Worm (Caenorhabditis elegans) whole organism, early embryonic: ENCODE measurements around the gene aass-1.

ENCODE experiments used
- B0310.2 ChIP-seq: sonication (generic microtip); optimal IDR thresholded peaks from 2 replicates; lab custom pipeline; 2016; ENCODE audit warnings: mild to moderate bottlenecking, missing genetic modification characterization, missing compliant biosample characterization
- F13C5.2 ChIP-seq: sonication (generic microtip); optimal IDR thresholded peaks from 2 replicates; lab custom pipeline; 2017; ENCODE audit warnings: mild to moderate bottlenecking, missing genetic modification characterization, inconsistent platforms, missing compliant biosample characterization
- ama-1 ChIP-seq: fragments of 150-350 bp; optimal IDR thresholded peaks from 2 replicates; lab custom pipeline; 2014
- ceh-13 ChIP-seq: fragments of 200-800 bp; sonication (Bioruptor generic); optimal IDR thresholded peaks from 2 replicates; lab custom pipeline; 2018; ENCODE audit warnings: mild to moderate bottlenecking, missing genetic modification characterization, missing compliant biosample characterization
- flt-1 ChIP-seq: fragments of 200-800 bp; sonication (Bioruptor generic); IDR thresholded peaks from 2 replicates; pipeline ENCODE4 v1.3.6; 2022; ENCODE audit warnings: missing genetic modification characterization, missing compliant biosample characterization
- hmbx-1 ChIP-seq: sonication (generic microtip); optimal IDR thresholded peaks from 2 replicates; lab custom pipeline; 2016; ENCODE audit warnings: mild to moderate bottlenecking, missing genetic modification characterization, missing compliant biosample characterization
- hmg-4 ChIP-seq: fragments of 200-800 bp; sonication (Bioruptor generic); optimal IDR thresholded peaks from 2 replicates; lab custom pipeline; 2018; ENCODE audit warnings: mild to moderate bottlenecking, missing genetic modification characterization, missing compliant biosample characterization
- hnd-1 ChIP-seq: sonication (generic microtip); optimal IDR thresholded peaks from 2 replicates; lab custom pipeline; 2016; ENCODE audit warnings: missing genetic modification characterization, missing compliant biosample characterization
- pes-1 ChIP-seq: fragments of 200-800 bp; sonication (Bioruptor generic); IDR thresholded peaks from 2 replicates; pipeline ENCODE4 v1.3.6; 2022; ENCODE audit warnings: missing genetic modification reagents, missing genetic modification characterization, missing compliant biosample characterization
- scrt-1 ChIP-seq: fragments of 200-800 bp; sonication (Bioruptor generic); IDR thresholded peaks from 2 replicates; pipeline ENCODE4 v1.3.6; 2022; ENCODE audit warnings: missing genetic modification characterization, missing compliant biosample characterization
- sea-1 ChIP-seq: fragments of 200-800 bp; sonication (Bioruptor generic); conservative IDR thresholded peaks from 2 replicates; pipeline ENCODE4 v1.3.6; 2022; ENCODE audit warnings: missing genetic modification characterization, missing compliant biosample characterization
- tbx-11 ChIP-seq: fragments of 200-800 bp; sonication (Bioruptor generic); IDR thresholded peaks from 2 replicates; pipeline ENCODE4 v1.3.6; 2022; ENCODE audit warnings: missing genetic modification characterization, missing compliant biosample characterization
- tbx-37 ChIP-seq: fragments of 200-800 bp; sonication (Bioruptor generic); conservative IDR thresholded peaks from 2 replicates; pipeline ENCODE4 v1.3.6; 2022; ENCODE audit warnings: missing genetic modification reagents, missing genetic modification characterization, missing compliant biosample characterization
- tra-4 ChIP-seq: sonication (generic microtip); optimal IDR thresholded peaks from 2 replicates; lab custom pipeline; 2017; ENCODE audit warnings: missing genetic modification characterization, missing compliant biosample characterization

ce11 chrIV:288027-288426 lies 43.1 kb downstream of the aass-1 start, which contains the start of gene T21D12.14:
- TF ChIP-seq ama-1 (lab: Kevin White, UChicago), result no peak
- no peak for TF ChIP-seq B0310.2 (tag; lab: Kevin White, UChicago)
- no peak for TF ChIP-seq hnd-1 (tag; lab: Kevin White, UChicago)
- no peak for TF ChIP-seq hmbx-1
- TF ChIP-seq scrt-1 (GFP tag; lab: Robert Waterston, UW), result no peak
- no peak for TF ChIP-seq tbx-11 (GFP tag; lab: Robert Waterston, UW)
- no peak for TF ChIP-seq pes-1 (GFP tag; lab: Robert Waterston, UW)
- TF ChIP-seq tra-4 (tag; lab: Kevin White, UChicago), result no peak
- TF ChIP-seq F13C5.2 (tag; lab: Kevin White, UChicago), result no peak
- TF ChIP-seq ceh-13 (GFP tag; lab: Kevin White, UChicago), result no peak
- TF ChIP-seq hmg-4 (GFP tag; lab: Kevin White, UChicago), result no peak
- no peak for TF ChIP-seq tbx-37
- TF ChIP-seq sea-1 (GFP tag; lab: Robert Waterston, UW), result no peak
- TF ChIP-seq flt-1 (GFP tag; lab: Robert Waterston, UW), result no peak
